Worm (Caenorhabditis elegans): Measurements from ENCODE around the gene chil-21.

Gene chil-21

ce11 chrII:9480006-9480405 lies 18.2 kb upstream of the chil-21 start, which contains the start of gene T19H5.7:
Gene T19H5.7 (minus strand): TSS chrII:9480106.
- no peak for TF ChIP-seq dpff-1 (tag; optimal IDR thresholded peaks at IDR 0.05)

ce11 chrII:9477567-9477966 lies 15.8 kb upstream of the chil-21 start, which contains the start of gene chil-27:
Gene chil-27 (plus strand): TSS chrII:9477867.
- TF ChIP-seq madf-6 (GFP tag; IDR thresholded peaks at IDR 0.05) (no peak), efl-1 (GFP tag; optimal IDR thresholded peaks at IDR 0.05) (no peak), ceh-100 (GFP tag; IDR thresholded peaks at IDR 0.05) (no peak), F33H1.4 (GFP tag; IDR thresholded peaks at IDR 0.05) (no peak), dox-1 (GFP tag; IDR thresholded peaks at IDR 0.05) (no peak), Y95B8A.8 (GFP tag; IDR thresholded peaks at IDR 0.05) (no peak), B0261.1 (tag; optimal IDR thresholded peaks at IDR 0.05) (no peak), hlh-26 (GFP tag; conservative IDR thresholded peaks at IDR 0.05) (no peak), nhr-27 (tag; optimal IDR thresholded peaks at IDR 0.05) (no peak), Y79H2A.3 (GFP tag; conservative IDR thresholded peaks at IDR 0.05) (no peak), ccch-3 (GFP tag; optimal IDR thresholded peaks at IDR 0.05) (no peak), attf-5 (GFP tag; optimal IDR thresholded peaks at IDR 0.05) (no peak), madf-10 (tag; optimal IDR thresholded peaks at IDR 0.05) (no peak), mxl-1 (tag; optimal IDR thresholded peaks at IDR 0.05) (no peak), Y67H2A.10 (GFP tag; conservative IDR thresholded peaks at IDR 0.05) (no peak), F49E8.2 (tag; optimal IDR thresholded peaks at IDR 0.05; ENCODE audit: insufficient read depth) (no peak), nhr-179 (tag; optimal IDR thresholded peaks at IDR 0.05) (no peak), him-1 (tag; optimal IDR thresholded peaks at IDR 0.05) (no peak), chd-7 (tag; optimal IDR thresholded peaks at IDR 0.05) (no peak)

ce11 chrII:9474367-9475105 lies 12.8 kb upstream of the chil-21 start, which contains the start of the genes chil-25 and chil-26:
Gene chil-25 (minus strand): TSS chrII:9474467.
Gene chil-26 (plus strand): TSS chrII:9475055.
- TF ChIP-seq ztf-3 (GFP tag; optimal IDR thresholded peaks at IDR 0.05) (no peak), cebp-2 (GFP tag; IDR thresholded peaks at IDR 0.05) (no peak), dpff-1 (tag; optimal IDR thresholded peaks at IDR 0.05) (no peak), mes-4 (tag; optimal IDR thresholded peaks at IDR 0.05) (no peak), nhr-179 (tag; optimal IDR thresholded peaks at IDR 0.05) (no peak), madf-3 (GFP tag; IDR thresholded peaks at IDR 0.05) (no peak), tbp1 (GFP tag; optimal IDR thresholded peaks at IDR 0.05) (no peak), sdz-38 (tag; optimal IDR thresholded peaks at IDR 0.05) (no peak), rec-8 (tag; optimal IDR thresholded peaks at IDR 0.05) (no peak), bed-1 (GFP tag; IDR thresholded peaks at IDR 0.05) (no peak), egl-44 (GFP tag; IDR thresholded peaks at IDR 0.05) (no peak), rcor-1 (GFP tag; IDR thresholded peaks at IDR 0.05) (no peak), ztf-18 (tag; optimal IDR thresholded peaks at IDR 0.05) (no peak), pbrm-1 (GFP tag; IDR thresholded peaks at IDR 0.05) (no peak), mel-28 (tag; optimal IDR thresholded peaks at IDR 0.05; ENCODE audit: borderline replicate concordance) (no peak)

DNA sequence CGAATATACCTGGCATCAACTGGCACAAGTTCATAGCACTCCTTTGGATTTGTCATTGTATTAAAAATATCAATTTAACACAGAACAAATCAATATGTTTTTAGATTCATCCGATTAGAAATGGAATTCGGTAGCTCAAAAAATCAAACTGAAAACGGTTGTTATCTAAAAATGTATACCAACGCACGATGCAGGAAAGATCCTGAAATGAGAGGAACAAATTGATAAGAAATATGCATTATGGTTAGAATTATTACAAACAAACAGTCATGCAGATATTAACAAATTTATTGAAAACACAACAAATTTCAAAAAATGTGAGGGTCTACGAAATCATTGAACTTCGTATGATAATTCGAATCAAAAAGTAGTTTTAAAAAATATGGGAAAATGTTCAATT lies 8.2 kb upstream of the chil-21 start, which contains the start of gene T19H5.6:
T19H5.6 (minus strand) TSS at position 195 of the 400 bp plus-strand sequence.
- no peak for TF ChIP-seq chd-7 (tag; optimal IDR thresholded peaks at IDR 0.05)
- no peak for TF ChIP-seq B0336.3 (GFP tag; IDR thresholded peaks at IDR 0.05)
- TF ChIP-seq rcor-1 (GFP tag; IDR thresholded peaks at IDR 0.05), result no peak
- TF ChIP-seq unc-62 (GFP tag; optimal IDR thresholded peaks at IDR 0.05), result no peak
- TF ChIP-seq C17E4.6 (GFP tag; IDR thresholded peaks at IDR 0.05), result no peak
- TF ChIP-seq let-607 (tag; optimal IDR thresholded peaks at IDR 0.05), result no peak
- TF ChIP-seq F33H1.4 (GFP tag; IDR thresholded peaks at IDR 0.05), result no peak
- TF ChIP-seq dpl-1 (GFP tag; optimal IDR thresholded peaks at IDR 0.05), result no peak
